Worm (Caenorhabditis elegans) whole organism, L4 larva: ENCODE results near the gene mdt-1.2.

Experiments used
- F26F4.8 ChIP-seq: fragments of 200-800 bp; sonication (Bioruptor generic); conservative IDR thresholded peaks from 2 replicates; pipeline ENCODE4 v1.3.6; 2022; ENCODE audit warnings: missing genetic modification characterization, missing compliant biosample characterization
- F44E2.7 ChIP-seq: fragments of 200-800 bp; sonication (Bioruptor generic); IDR thresholded peaks from 2 replicates; pipeline ENCODE4 v2.1.2; 2022; ENCODE audit warnings: missing genetic modification characterization, missing compliant biosample characterization
- Y105C5A.15 ChIP-seq: fragments of 200-800 bp; sonication (Bioruptor generic); IDR thresholded peaks from 2 replicates; pipeline ENCODE4 v1.3.6; 2022; ENCODE audit warnings: missing genetic modification characterization, missing compliant biosample characterization
- Y5F2A.4 ChIP-seq: fragments of 200-800 bp; sonication (Bioruptor generic); optimal IDR thresholded peaks from 2 replicates; lab custom pipeline; 2018; ENCODE audit warnings: mild to moderate bottlenecking, missing genetic modification characterization, missing compliant biosample characterization
- Y75B8A.6 ChIP-seq: fragments of 200-800 bp; sonication (Bioruptor generic); IDR thresholded peaks from 2 replicates; pipeline ENCODE4 v1.3.6; 2022; ENCODE audit warnings: missing genetic modification reagents, missing genetic modification characterization, missing compliant biosample characterization
- ZK546.5 ChIP-seq, 2 experiments: sonication (generic microtip); optimal IDR thresholded peaks; 2 replicates each; lab custom pipeline; 2017; ENCODE audit warnings: missing biosample characterization in 2 of 2, missing genetic modification characterization in 2 of 2
- aha-1 ChIP-seq: fragments of 150-350 bp; peaks from one replicate; lab custom pipeline; 2014; ENCODE audit warnings: missing biosample characterization, missing genetic modification characterization
- aly-2 ChIP-seq: sonication (generic microtip); optimal IDR thresholded peaks from 2 replicates; lab custom pipeline; 2018; ENCODE audit warnings: missing biosample characterization, missing genetic modification characterization
- ama-1 ChIP-seq: fragments of 150-350 bp; optimal IDR thresholded peaks from 2 replicates; lab custom pipeline; 2014; ENCODE audit warnings: inconsistent platforms, mixed read lengths
- attf-4 ChIP-seq: sonication (generic microtip); optimal IDR thresholded peaks from 3 replicates; lab custom pipeline; 2017; ENCODE audit warnings: missing biosample characterization, missing genetic modification characterization
- ceh-20 ChIP-seq: fragments of 200-800 bp; sonication (Bioruptor generic); IDR thresholded peaks from 2 replicates; pipeline ENCODE4 v1.3.6; 2022; ENCODE audit warnings: missing genetic modification reagents, missing genetic modification characterization, missing compliant biosample characterization
- cey-2 ChIP-seq: sonication (generic microtip); optimal IDR thresholded peaks from 3 replicates; lab custom pipeline; 2017; ENCODE audit warnings: missing genetic modification characterization, mild to moderate bottlenecking, missing compliant biosample characterization, antibody characterized with exemption, borderline replicate concordance; ENCODE audit not compliant: insufficient read depth
- ctbp-1 ChIP-seq: fragments of 200-800 bp; sonication (Bioruptor generic); IDR thresholded peaks from 2 replicates; pipeline ENCODE4 v1.3.6; 2022; ENCODE audit warnings: missing genetic modification reagents, missing genetic modification characterization, missing compliant biosample characterization
- daf-12 ChIP-seq: fragments of 150-350 bp; optimal IDR thresholded peaks from 2 replicates; lab custom pipeline; 2014; ENCODE audit warnings: missing biosample characterization, missing genetic modification reagents, missing genetic modification characterization
- daf-16 ChIP-seq, 3 experiments: sonication (generic microtip); optimal IDR thresholded peaks; 2 replicates each; lab custom pipeline; 2016 to 2017; ENCODE audit warnings: missing genetic modification characterization in 3 of 3, missing genetic modification reagents in 3 of 3, mild to moderate bottlenecking in 2 of 3, missing compliant biosample characterization in 2 of 3, missing biosample characterization in 1 of 3, moderate library complexity in 1 of 3
- daf-19 ChIP-seq: fragments of 200-800 bp; sonication (Bioruptor generic); conservative IDR thresholded peaks from 2 replicates; pipeline ENCODE4 v1.3.6; 2022; ENCODE audit warnings: missing genetic modification characterization, missing compliant biosample characterization
- dmd-6 ChIP-seq: fragments of 200-800 bp; sonication (Bioruptor generic); IDR thresholded peaks from 2 replicates; pipeline ENCODE4 v1.3.6; 2022; ENCODE audit warnings: missing genetic modification reagents, missing genetic modification characterization, missing compliant biosample characterization
- dpl-1 ChIP-seq: fragments of 150-350 bp; optimal IDR thresholded peaks from 2 replicates; lab custom pipeline; 2014; ENCODE audit warnings: missing biosample characterization, missing genetic modification reagents, missing genetic modification characterization
- duxl-1 ChIP-seq: sonication (generic microtip); optimal IDR thresholded peaks from 2 replicates; lab custom pipeline; 2016; ENCODE audit warnings: mild to moderate bottlenecking, missing genetic modification characterization, moderate library complexity, missing compliant biosample characterization; ENCODE audit not compliant: poor library complexity
- dve-1 ChIP-seq: sonication (generic microtip); optimal IDR thresholded peaks from 2 replicates; lab custom pipeline; 2017; ENCODE audit warnings: antibody characterized with exemption, mild to moderate bottlenecking, missing genetic modification characterization, missing compliant biosample characterization; ENCODE audit not compliant: insufficient read depth
- egl-27 ChIP-seq: sonication (generic microtip); optimal IDR thresholded peaks from 3 replicates; lab custom pipeline; 2017; ENCODE audit warnings: missing biosample characterization, missing genetic modification reagents, missing genetic modification characterization
- fos-1 ChIP-seq: fragments of 150-350 bp; optimal IDR thresholded peaks from 2 replicates; lab custom pipeline; 2014; ENCODE audit warnings: missing biosample characterization, missing genetic modification characterization
- hif-1 ChIP-seq, 2 experiments: sonication (generic microtip); optimal IDR thresholded peaks; 2 replicates each; lab custom pipeline; 2016 to 2017; ENCODE audit warnings: missing compliant biosample characterization in 2 of 2, missing genetic modification characterization in 2 of 2, missing genetic modification reagents in 2 of 2, missing genotype in 2 of 2, mild to moderate bottlenecking in 1 of 2
- hlh-30 ChIP-seq: sonication (generic microtip); optimal IDR thresholded peaks from 2 replicates; lab custom pipeline; 2017; ENCODE audit warnings: antibody characterized with exemption, mild to moderate bottlenecking, missing genetic modification characterization, missing compliant biosample characterization; ENCODE audit not compliant: insufficient read depth
- lin-13 ChIP-seq: fragments of 150-350 bp; optimal IDR thresholded peaks from 2 replicates; lab custom pipeline; 2014; ENCODE audit warnings: missing biosample characterization, missing genetic modification reagents, missing genetic modification characterization
- lin-15B ChIP-seq: fragments of 150-350 bp; sonication (generic microtip); optimal IDR thresholded peaks from 3 replicates; lab custom pipeline; 2014; ENCODE audit warnings: missing biosample characterization, missing genetic modification characterization
- madf-9 ChIP-seq: fragments of 200-800 bp; sonication (Bioruptor generic); conservative IDR thresholded peaks from 2 replicates; pipeline ENCODE4 v1.3.6; 2022; ENCODE audit warnings: missing genetic modification reagents, missing genetic modification characterization, missing compliant biosample characterization
- mdl-1 ChIP-seq, 2 experiments: fragments of 150-350 bp in 1 of 2; sonication (generic microtip) in 1 of 2; optimal IDR thresholded peaks; 2 replicates each; lab custom pipeline; 2014 to 2017; ENCODE audit warnings: missing biosample characterization in 2 of 2, missing genetic modification characterization in 2 of 2
- mdt-29 ChIP-seq: fragments of 200-800 bp; sonication (Bioruptor generic); IDR thresholded peaks from 2 replicates; pipeline ENCODE4 v1.3.6; 2022; ENCODE audit warnings: missing genetic modification reagents, missing genetic modification characterization, missing compliant biosample characterization
- mes-2 ChIP-seq: sonication (generic microtip); optimal IDR thresholded peaks from 2 replicates; lab custom pipeline; 2016; ENCODE audit warnings: missing genotype, mild to moderate bottlenecking, missing genetic modification characterization, missing compliant biosample characterization; ENCODE audit not compliant: poor library complexity, severe bottlenecking
- mxl-3 ChIP-seq: fragments of 200-800 bp; sonication (Bioruptor generic); optimal IDR thresholded peaks from 2 replicates; lab custom pipeline; 2018; ENCODE audit warnings: mild to moderate bottlenecking, missing genetic modification characterization, missing compliant biosample characterization
- nhr-10 ChIP-seq: fragments of 150-350 bp; optimal IDR thresholded peaks from 2 replicates; lab custom pipeline; 2014; ENCODE audit warnings: missing biosample characterization, missing genetic modification characterization
- nhr-11 ChIP-seq: fragments of 150-350 bp; optimal IDR thresholded peaks from 2 replicates; lab custom pipeline; 2014; ENCODE audit warnings: missing biosample characterization, missing genetic modification characterization
- nhr-111 ChIP-seq: fragments of 200-800 bp; sonication (Bioruptor generic); optimal IDR thresholded peaks from 2 replicates; lab custom pipeline; 2018; ENCODE audit warnings: mild to moderate bottlenecking, missing genetic modification characterization, missing compliant biosample characterization
- nhr-237 ChIP-seq: sonication (generic microtip); optimal IDR thresholded peaks from 2 replicates; lab custom pipeline; 2017; ENCODE audit warnings: missing biosample characterization, missing genetic modification characterization
- nhr-41 ChIP-seq: fragments of 200-800 bp; sonication (Bioruptor generic); IDR thresholded peaks from 2 replicates; pipeline ENCODE4 v1.3.6; 2022; ENCODE audit warnings: missing genetic modification reagents, missing genetic modification characterization, missing compliant biosample characterization
- nhr-48 ChIP-seq: sonication (generic microtip); optimal IDR thresholded peaks from 2 replicates; lab custom pipeline; 2016; ENCODE audit warnings: mild to moderate bottlenecking, missing genetic modification characterization, missing compliant biosample characterization
- nhr-77 ChIP-seq: fragments of 150-350 bp; optimal IDR thresholded peaks from 2 replicates; lab custom pipeline; 2014; ENCODE audit warnings: missing biosample characterization, missing genetic modification characterization
- php-3 ChIP-seq: fragments of 200-800 bp; sonication (Bioruptor generic); IDR thresholded peaks from 2 replicates; pipeline ENCODE4 v1.3.6; 2022; ENCODE audit warnings: missing genetic modification reagents, missing genetic modification characterization, missing compliant biosample characterization
- pqm-1 ChIP-seq: sonication (generic microtip); optimal IDR thresholded peaks from 2 replicates; lab custom pipeline; 2017; ENCODE audit warnings: missing biosample characterization, missing genetic modification characterization
- rbr-2 ChIP-seq: sonication (generic microtip); optimal IDR thresholded peaks from 2 replicates; lab custom pipeline; 2016; ENCODE audit warnings: missing genotype, missing genetic modification characterization, missing compliant biosample characterization
- skn-1 ChIP-seq: fragments of 150-350 bp; optimal IDR thresholded peaks from 2 replicates; lab custom pipeline; 2014; ENCODE audit warnings: missing biosample characterization, missing genetic modification characterization
- snpc-1.2 ChIP-seq: fragments of 200-800 bp; sonication (Bioruptor generic); IDR thresholded peaks from 2 replicates; pipeline ENCODE4 v1.3.6; 2022; ENCODE audit warnings: missing genetic modification reagents, missing genetic modification characterization, missing compliant biosample characterization
- tag-97 ChIP-seq: fragments of 200-800 bp; sonication (Bioruptor generic); IDR thresholded peaks from 2 replicates; pipeline ENCODE4 v1.3.6; 2022; ENCODE audit warnings: missing genetic modification characterization, missing compliant biosample characterization
- tra-1 ChIP-seq: fragments of 200-800 bp; sonication (Bioruptor generic); IDR thresholded peaks from 2 replicates; pipeline ENCODE4 v1.3.6; 2022; ENCODE audit warnings: missing genetic modification reagents, missing genetic modification characterization, missing compliant biosample characterization
- unc-130 ChIP-seq: sonication (generic microtip); optimal IDR thresholded peaks from 2 replicates; lab custom pipeline; 2016; ENCODE audit warnings: missing genetic modification reagents, missing genetic modification characterization, missing compliant biosample characterization
- zag-1 ChIP-seq: fragments of 150-350 bp; optimal IDR thresholded peaks from 2 replicates; lab custom pipeline; 2014; ENCODE audit warnings: missing biosample characterization, missing genetic modification characterization
- zfp-2 ChIP-seq: sonication (generic microtip); optimal IDR thresholded peaks from 2 replicates; lab custom pipeline; 2016; ENCODE audit warnings: mild to moderate bottlenecking, missing genetic modification characterization, missing compliant biosample characterization
- zip-2 ChIP-seq: fragments of 150-350 bp; optimal IDR thresholded peaks from 2 replicates; lab custom pipeline; 2014; ENCODE audit warnings: missing biosample characterization, missing genetic modification characterization

The mdt-1.2 gene

ce11 chrX:17180135-17180534 is 28.8 kb downstream of the mdt-1.2 start:
- TF ChIP-seq aha-1 (tag; lab: Kevin White, UChicago) (peak; percentile 73), tag-97 (GFP tag; lab: Robert Waterston, UW) (no peak), pqm-1 (tag; lab: Kevin White, UChicago) (no peak)

ce11 chrX:17181220-17181619 is 29.9 kb downstream of the mdt-1.2 start:
- peak; percentile 33 for TF ChIP-seq dpl-1 (GFP tag; lab: Kevin White, UChicago)
- no peak for TF ChIP-seq Y5F2A.4 (GFP tag; lab: Kevin White, UChicago)
- TF ChIP-seq mdl-1 (tag; optimal IDR thresholded peaks at IDR 0.05; lab: Kevin White, UChicago) = peak in 1 of 2 experiments; percentile 25
- TF ChIP-seq nhr-41 = no peak
- no peak; the same call in 1 of the 2 replicates for TF ChIP-seq dmd-6 (GFP tag; lab: Robert Waterston, UW)
- TF ChIP-seq nhr-10 (tag; lab: Kevin White, UChicago) = peak; percentile 26
- TF ChIP-seq egl-27 (tag; lab: Kevin White, UChicago) = no peak
- TF ChIP-seq ama-1 = no peak
- TF ChIP-seq nhr-77 (tag; lab: Kevin White, UChicago) = peak; percentile 93
- TF ChIP-seq mxl-3 (GFP tag; lab: Kevin White, UChicago) = peak; percentile 6
- TF ChIP-seq hlh-30 (tag; lab: Kevin White, UChicago) = peak; percentile 31
- TF ChIP-seq Y105C5A.15 (GFP tag; lab: Robert Waterston, UW) = no peak
- TF ChIP-seq lin-13 (GFP tag; lab: Kevin White, UChicago) = peak; percentile 25
- no peak for TF ChIP-seq skn-1
- no peak for TF ChIP-seq zip-2 (tag; lab: Kevin White, UChicago)
- 0 out of 2 replicates have a peak, but pooled peaks have one; percentile 11 for TF ChIP-seq madf-9 (GFP tag; lab: Robert Waterston, UW)
- TF ChIP-seq dve-1 (tag; lab: Kevin White, UChicago) = peak; percentile 75
- TF ChIP-seq daf-16 (GFP tag; optimal IDR thresholded peaks at IDR 0.05; lab: Kevin White, UChicago) = peak in 1 of 2 experiments; percentile 8
- TF ChIP-seq daf-16 (tag; optimal IDR thresholded peaks at IDR 0.05; lab: Kevin White, UChicago) = peak; percentile 54
- TF ChIP-seq tra-1 = no peak
- TF ChIP-seq mdt-29 (GFP tag; lab: Robert Waterston, UW) = no peak
- TF ChIP-seq ceh-20 = no peak
- no peak for TF ChIP-seq ZK546.5 (tag; optimal IDR thresholded peaks at IDR 0.05; lab: Kevin White, UChicago)
- no peak for TF ChIP-seq daf-12 (tag; lab: Kevin White, UChicago)
- no peak for TF ChIP-seq attf-4 (tag; lab: Kevin White, UChicago)
- no peak for TF ChIP-seq nhr-48
- no peak for TF ChIP-seq php-3
- TF ChIP-seq snpc-1.2 (GFP tag; lab: Robert Waterston, UW) = no peak
- TF ChIP-seq mes-2 = peak; percentile 89
- no peak for TF ChIP-seq Y75B8A.6 (GFP tag; lab: Robert Waterston, UW)
- TF ChIP-seq nhr-237 (tag; lab: Kevin White, UChicago) = no peak
- TF ChIP-seq lin-15B = no peak
- no peak for TF ChIP-seq cey-2
- peak; percentile 65 for TF ChIP-seq nhr-11 (tag; lab: Kevin White, UChicago)
- no peak for TF ChIP-seq zfp-2 (tag; lab: Kevin White, UChicago)
- no peak for TF ChIP-seq aly-2 (tag; lab: Kevin White, UChicago)
- TF ChIP-seq aha-1 (tag; lab: Kevin White, UChicago) = peak; percentile 55
- no peak for TF ChIP-seq daf-19 (GFP tag; lab: Robert Waterston, UW)
- TF ChIP-seq hif-1 (tag; optimal IDR thresholded peaks at IDR 0.05; lab: Kevin White, UChicago) = no peak
- TF ChIP-seq unc-130 = no peak
- TF ChIP-seq F44E2.7 (GFP tag; lab: Robert Waterston, UW) = no peak
- peak; percentile 69 for TF ChIP-seq rbr-2 (tag; lab: Kevin White, UChicago)
- TF ChIP-seq nhr-111 (GFP tag; lab: Kevin White, UChicago) = no peak
- TF ChIP-seq fos-1 = no peak
- TF ChIP-seq ctbp-1 (GFP tag; lab: Robert Waterston, UW) = no peak
- TF ChIP-seq F26F4.8 (GFP tag; lab: Robert Waterston, UW) = no peak
- no peak for TF ChIP-seq zag-1
- peak; percentile 68 for TF ChIP-seq duxl-1 (tag; lab: Kevin White, UChicago)
